Worm (Caenorhabditis elegans) whole organism, mixed stage, embryonic: ENCODE results near the gene F35F10.5.

ENCODE experiments used
- drap-1 ChIP-seq: fragments of 200-800 bp; sonication (Bioruptor generic); optimal IDR thresholded peaks from 3 replicates; lab custom pipeline; 2018; ENCODE audit warnings: mild to moderate bottlenecking, missing genetic modification characterization, missing compliant biosample characterization
- elt-1 ChIP-seq: sonication (generic microtip); optimal IDR thresholded peaks from 2 replicates; lab custom pipeline; 2017; ENCODE audit warnings: missing genetic modification characterization, mild to moderate bottlenecking, missing compliant biosample characterization, antibody characterized with exemption, moderate library complexity, borderline replicate concordance; ENCODE audit not compliant: insufficient read depth
- lsy-2 ChIP-seq: fragments of 150-350 bp; optimal IDR thresholded peaks from 2 replicates; lab custom pipeline; 2014; ENCODE audit warnings: missing biosample characterization, missing genetic modification characterization
- ztf-11 ChIP-seq: fragments of 150-350 bp; optimal IDR thresholded peaks from 2 replicates; lab custom pipeline; 2014; ENCODE audit warnings: missing biosample characterization, missing genetic modification characterization

DNA sequence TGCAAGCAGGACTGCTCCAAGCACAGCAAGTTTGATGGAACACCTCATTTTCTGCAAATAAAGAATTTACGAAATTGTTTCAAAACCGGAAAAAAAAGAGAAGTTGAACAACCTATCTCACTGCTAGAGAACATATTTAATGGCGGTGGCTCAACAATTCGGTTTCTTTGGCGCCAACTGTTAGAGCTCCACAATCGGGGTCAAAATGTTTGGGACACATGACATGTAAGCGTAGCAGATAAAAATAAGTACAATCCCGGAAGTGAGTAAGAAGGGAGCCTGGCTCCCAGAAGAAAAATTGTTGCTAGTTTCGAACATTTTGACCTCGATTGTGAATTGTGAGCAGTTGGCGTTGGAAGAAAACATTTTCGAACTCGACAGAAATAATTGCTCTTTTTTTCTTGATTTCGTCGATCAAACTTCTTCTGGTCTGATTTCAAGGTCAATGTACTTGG, 25.5 kb upstream of the F35F10.5 start, which contains the start of gene T28A11.16:
- no peak for TF ChIP-seq lsy-2 (tag; lab: Kevin White, UChicago)
- no peak for TF ChIP-seq drap-1
- TF ChIP-seq elt-1 (tag; lab: Kevin White, UChicago): no peak
- no peak for TF ChIP-seq ztf-11 (tag; lab: Kevin White, UChicago)
